Fruit fly (Drosophila melanogaster) whole organism, embryonic: ENCODE measurements around the gene CG33258.

Experiments
- Ada2b ChIP-seq: fragments of 200-800 bp; sonication (Bioruptor generic); IDR thresholded peaks from 2 replicates; pipeline ENCODE4 v1.3.6; 2022; ENCODE audit warnings: missing biosample characterization, missing genetic modification characterization
- Aef1 ChIP-seq: fragments of 200-800 bp; sonication (Bioruptor generic); IDR thresholded peaks from 3 replicates; pipeline ENCODE4 v1.3.6; 2022; ENCODE audit warnings: missing biosample characterization, missing genetic modification characterization
- Atf6 ChIP-seq: fragments of 200-800 bp; sonication (Bioruptor generic); IDR thresholded peaks from 2 replicates; pipeline ENCODE4 v1.3.6; 2022; ENCODE audit warnings: missing biosample characterization, missing genetic modification characterization
- CG10321 ChIP-seq: fragments of 200-800 bp; sonication (Bioruptor generic); IDR thresholded peaks from 2 replicates; pipeline ENCODE4 v1.3.6; 2022; ENCODE audit warnings: missing biosample characterization, missing genetic modification characterization
- CG10366 ChIP-seq: fragments of 200-800 bp; sonication (Bioruptor generic); IDR thresholded peaks from 2 replicates; pipeline ENCODE4 v1.3.6; 2022; ENCODE audit warnings: missing biosample characterization, missing genetic modification characterization
- CG10462 ChIP-seq: fragments of 200-800 bp; sonication (Bioruptor generic); optimal IDR thresholded peaks from 2 replicates; lab custom pipeline; 2016; ENCODE audit warnings: missing biosample characterization, missing genetic modification characterization
- CG10959 ChIP-seq: fragments of 200-800 bp; sonication (Bioruptor generic); IDR thresholded peaks from 2 replicates; pipeline ENCODE4 v1.3.6; 2022; ENCODE audit warnings: missing biosample characterization, missing genetic modification characterization
- CG11695 ChIP-seq: fragments of 200-800 bp; sonication (Bioruptor generic); IDR thresholded peaks from 3 replicates; pipeline ENCODE4 v1.3.6; 2022; ENCODE audit warnings: missing biosample characterization, missing genetic modification characterization
- CG12659 ChIP-seq: fragments of 200-800 bp; sonication (Bioruptor generic); optimal IDR thresholded peaks from 3 replicates; lab custom pipeline; 2017; ENCODE audit warnings: mild to moderate bottlenecking, missing biosample characterization, missing genetic modification reagents, missing genetic modification characterization
- CG13775 ChIP-seq: fragments of 200-800 bp; sonication (Bioruptor generic); optimal IDR thresholded peaks from 3 replicates; lab custom pipeline; 2017; ENCODE audit warnings: missing biosample characterization, mild to moderate bottlenecking, missing genetic modification characterization
- CG14860 ChIP-seq: fragments of 200-800 bp; sonication (Bioruptor generic); IDR thresholded peaks from 3 replicates; pipeline ENCODE4 v1.3.6; 2022; ENCODE audit warnings: missing biosample characterization, missing genetic modification characterization; ENCODE audit not compliant: partially characterized antibody
- CG18262 ChIP-seq: fragments of 200-800 bp; optimal IDR thresholded peaks from 3 replicates; lab custom pipeline; 2019; ENCODE audit warnings: missing biosample characterization, mild to moderate bottlenecking, missing genetic modification characterization, moderate library complexity
- CG1832 ChIP-seq: fragments of 200-800 bp; sonication (Bioruptor generic); optimal IDR thresholded peaks from 2 replicates; lab custom pipeline; 2017; ENCODE audit warnings: missing biosample characterization, mild to moderate bottlenecking, missing genetic modification characterization, inconsistent platforms
- CG30020 ChIP-seq: fragments of 200-800 bp; optimal IDR thresholded peaks from 2 replicates; lab custom pipeline; 2019; ENCODE audit warnings: missing biosample characterization, mild to moderate bottlenecking, missing genetic modification characterization, moderate library complexity
- CG3163 ChIP-seq: fragments of 200-800 bp; sonication (Bioruptor generic); optimal IDR thresholded peaks from 3 replicates; lab custom pipeline; 2016; ENCODE audit warnings: missing biosample characterization, missing genetic modification characterization
- CG4424 ChIP-seq: fragments of 200-800 bp; sonication (Bioruptor generic); optimal IDR thresholded peaks from 3 replicates; lab custom pipeline; 2016; ENCODE audit warnings: missing biosample characterization, missing genetic modification characterization
- CG4820 ChIP-seq: fragments of 200-800 bp; sonication (Bioruptor generic); optimal IDR thresholded peaks from 3 replicates; lab custom pipeline; 2016; ENCODE audit warnings: missing biosample characterization, missing genetic modification characterization
- CG7786 ChIP-seq: fragments of 200-800 bp; sonication (Bioruptor generic); optimal IDR thresholded peaks from 2 replicates; lab custom pipeline; 2016; ENCODE audit warnings: missing biosample characterization, missing genetic modification characterization
- CG8388 ChIP-seq: fragments of 200-800 bp; sonication (Bioruptor generic); optimal IDR thresholded peaks from 2 replicates; lab custom pipeline; 2019; ENCODE audit warnings: missing biosample characterization, mild to moderate bottlenecking, missing genetic modification characterization, moderate library complexity
- Doc3 ChIP-seq: fragments of 200-800 bp; sonication (Bioruptor generic); IDR thresholded peaks from 3 replicates; pipeline ENCODE4 v1.3.6; 2022; ENCODE audit warnings: missing biosample characterization, missing genetic modification characterization; ENCODE audit not compliant: partially characterized antibody
- HLH54F ChIP-seq: fragments of 200-800 bp; sonication (Bioruptor generic); optimal IDR thresholded peaks from 3 replicates; lab custom pipeline; 2016; ENCODE audit warnings: missing biosample characterization, missing genetic modification characterization
- HmgD ChIP-seq: fragments of 200-800 bp; sonication (Bioruptor generic); optimal IDR thresholded peaks from 3 replicates; lab custom pipeline; 2016; ENCODE audit warnings: missing biosample characterization, missing genetic modification characterization
- Hmr ChIP-seq: fragments of 200-800 bp; sonication (Bioruptor generic); optimal IDR thresholded peaks from 3 replicates; lab custom pipeline; 2017; ENCODE audit warnings: mild to moderate bottlenecking, missing biosample characterization, missing genetic modification reagents, missing genetic modification characterization
- Hr39 ChIP-seq: fragments of >200 bp; optimal IDR thresholded peaks from 2 replicates; lab custom pipeline; 2017
- Hsf ChIP-seq: fragments of 200-800 bp; sonication (Bioruptor generic); optimal IDR thresholded peaks from 3 replicates; lab custom pipeline; 2016; ENCODE audit warnings: missing biosample characterization, missing genetic modification characterization
- Jarid2 ChIP-seq: fragments of 200-800 bp; sonication (Bioruptor generic); optimal IDR thresholded peaks from 3 replicates; lab custom pipeline; 2017; ENCODE audit warnings: mild to moderate bottlenecking, missing biosample characterization, missing genetic modification reagents, missing genetic modification characterization
- MESR4 ChIP-seq: fragments of 200-800 bp; sonication (Bioruptor generic); optimal IDR thresholded peaks from 2 replicates; lab custom pipeline; 2018; ENCODE audit warnings: missing biosample characterization, mild to moderate bottlenecking, missing genetic modification characterization, moderate library complexity
- Mad ChIP-seq: fragments of 200-800 bp; sonication (Bioruptor generic); optimal IDR thresholded peaks from 2 replicates; lab custom pipeline; 2016; ENCODE audit warnings: missing biosample characterization, missing genetic modification characterization
- Nf-YC ChIP-seq: fragments of 200-800 bp; optimal IDR thresholded peaks from 3 replicates; lab custom pipeline; 2019; ENCODE audit warnings: missing biosample characterization, mild to moderate bottlenecking, missing genetic modification characterization, moderate library complexity
- Ssrp ChIP-seq: fragments of 200-800 bp; sonication (Bioruptor generic); optimal IDR thresholded peaks from 2 replicates; lab custom pipeline; 2018; ENCODE audit warnings: missing biosample characterization, mild to moderate bottlenecking, missing genetic modification characterization, moderate library complexity
- Vsx1 ChIP-seq: fragments of 200-800 bp; sonication (Bioruptor generic); optimal IDR thresholded peaks from 2 replicates; lab custom pipeline; 2017; ENCODE audit warnings: missing biosample characterization, mild to moderate bottlenecking, missing genetic modification characterization, missing genetic modification reagents
- az2 ChIP-seq: fragments of 200-800 bp; sonication (Bioruptor generic); optimal IDR thresholded peaks from 3 replicates; lab custom pipeline; 2016; ENCODE audit warnings: missing biosample characterization, missing genetic modification characterization
- crol ChIP-seq: fragments of 200-800 bp; sonication (Bioruptor generic); IDR thresholded peaks from 2 replicates; pipeline ENCODE4 v1.3.6; 2022; ENCODE audit warnings: missing biosample characterization, missing genetic modification characterization
- da ChIP-seq: fragments of 200-800 bp; sonication (Bioruptor generic); optimal IDR thresholded peaks from 2 replicates; lab custom pipeline; 2016; ENCODE audit warnings: missing biosample characterization, missing genetic modification characterization
- dimm ChIP-seq: fragments of 200-800 bp; sonication (Bioruptor generic); IDR thresholded peaks from 2 replicates; pipeline ENCODE4 v1.3.6; 2022; ENCODE audit warnings: missing biosample characterization, missing genetic modification characterization
- ems ChIP-seq: fragments of 200-800 bp; sonication (Bioruptor generic); optimal IDR thresholded peaks from 3 replicates; lab custom pipeline; 2016; ENCODE audit warnings: missing biosample characterization, missing genetic modification characterization
- fd64A ChIP-seq: fragments of 200-800 bp; sonication (Bioruptor generic); optimal IDR thresholded peaks from 3 replicates; lab custom pipeline; 2018; ENCODE audit warnings: missing biosample characterization, mild to moderate bottlenecking, missing genetic modification characterization
- fd96Cb ChIP-seq: fragments of 200-800 bp; sonication (Bioruptor generic); optimal IDR thresholded peaks from 2 replicates; lab custom pipeline; 2018; ENCODE audit warnings: missing biosample characterization, mild to moderate bottlenecking, missing genetic modification characterization, moderate library complexity
- ftz-f1 ChIP-seq: fragments of 200-800 bp; sonication (Bioruptor generic); optimal IDR thresholded peaks from 2 replicates; lab custom pipeline; 2016; ENCODE audit warnings: missing biosample characterization, missing genetic modification characterization
- fu2 ChIP-seq: fragments of 200-800 bp; sonication (Bioruptor generic); optimal IDR thresholded peaks from 2 replicates; lab custom pipeline; 2016; ENCODE audit warnings: missing biosample characterization, missing genetic modification characterization
- gce ChIP-seq: fragments of 200-800 bp; sonication (Bioruptor generic); IDR thresholded peaks from 3 replicates; pipeline ENCODE4 v1.3.6; 2022; ENCODE audit warnings: missing biosample characterization, missing genetic modification characterization
- gcm ChIP-seq: fragments of 200-800 bp; sonication (Bioruptor generic); optimal IDR thresholded peaks from 2 replicates; lab custom pipeline; 2019; ENCODE audit warnings: missing biosample characterization, mild to moderate bottlenecking, missing genetic modification characterization, moderate library complexity
- gro ChIP-seq: fragments of 200-800 bp; sonication (Bioruptor generic); optimal IDR thresholded peaks from 2 replicates; lab custom pipeline; 2016; ENCODE audit warnings: missing biosample characterization, missing genetic modification characterization
- kah ChIP-seq: fragments of 200-800 bp; sonication (Bioruptor generic); optimal IDR thresholded peaks from 2 replicates; lab custom pipeline; 2018; ENCODE audit warnings: missing biosample characterization, mild to moderate bottlenecking, missing genetic modification characterization
- luna ChIP-seq: fragments of 200-800 bp; sonication (Bioruptor generic); optimal IDR thresholded peaks from 2 replicates; lab custom pipeline; 2016; ENCODE audit warnings: missing biosample characterization, missing genetic modification characterization
- onecut ChIP-seq: fragments of 200-800 bp; sonication (Bioruptor generic); IDR thresholded peaks from 2 replicates; pipeline ENCODE4 v1.3.6; 2022; ENCODE audit warnings: missing biosample characterization, missing genetic modification characterization
- phol ChIP-seq: fragments of 200-800 bp; sonication (Bioruptor generic); optimal IDR thresholded peaks from 3 replicates; lab custom pipeline; 2018; ENCODE audit warnings: missing biosample characterization, mild to moderate bottlenecking, missing genetic modification characterization, moderate library complexity
- pzg ChIP-seq: fragments of 200-800 bp; sonication (Bioruptor generic); optimal IDR thresholded peaks from 3 replicates; lab custom pipeline; 2018; ENCODE audit warnings: missing biosample characterization, mild to moderate bottlenecking, missing genetic modification characterization, moderate library complexity
- tll ChIP-seq, 2 experiments: fragments of 200-800 bp in 1 of 2; fragments of >200 bp in 1 of 2; sonication (Bioruptor generic) in 1 of 2; optimal IDR thresholded peaks; 2 replicates each; lab custom pipeline; 2017 to 2019; ENCODE audit warnings: missing biosample characterization in 2 of 2, missing genetic modification characterization in 2 of 2, mild to moderate bottlenecking in 1 of 2, moderate library complexity in 1 of 2
- twi ChIP-seq: fragments of 200-800 bp; optimal IDR thresholded peaks from 2 replicates; lab custom pipeline; 2019; ENCODE audit warnings: missing biosample characterization, mild to moderate bottlenecking, missing genetic modification characterization, moderate library complexity
- yki ChIP-seq: fragments of >200 bp; optimal IDR thresholded peaks from 3 replicates; lab custom pipeline; 2018

CG33258 gene

dm6 chr3L:16128481-16128972 lies 46.2 kb downstream of the CG33258 start, which contains the start of gene Pgm1 (continued):
- TF ChIP-seq kah (GFP tag; lab: Kevin White, UChicago) (peak; percentile 50), HLH54F (peak; percentile 87), Nf-YC (peak; percentile 69), Doc3 (GFP tag; lab: Robert Waterston, UW) (no peak), CG10366 (peak; percentile 77), CG12659 (GFP tag; lab: Kevin White, UChicago) (peak; percentile 87), Aef1 (GFP tag; lab: Robert Waterston, UW) (peak; percentile 70), tll (GFP tag; optimal IDR thresholded peaks at IDR 0.05; lab: Kevin White, UChicago) (peak in 1 of 2 experiments; percentile 74), CG10321 (GFP tag; lab: Robert Waterston, UW) (no peak), luna (GFP tag; lab: Kevin White, UChicago) (peak; percentile 89), CG3163 (GFP tag; lab: Kevin White, UChicago) (peak; percentile 82), CG30020 (tag; lab: Kevin White, UChicago) (no peak), MESR4 (peak; percentile 42), phol (tag; lab: Kevin White, UChicago) (peak; percentile 79), az2 (GFP tag; lab: Kevin White, UChicago) (peak; percentile 83), dimm (GFP tag; lab: Robert Waterston, UW) (no peak), Hsf (GFP tag; lab: Kevin White, UChicago) (peak; percentile 90), CG10959 (GFP tag; lab: Robert Waterston, UW) (peak; percentile 69), Mad (GFP tag; lab: Kevin White, UChicago) (peak; percentile 86), onecut (GFP tag; lab: Robert Waterston, UW) (peak; percentile 57; the same call in 1 of the 2 replicates), twi (no peak), Hr39 (lab: Kevin White, UChicago) (no peak), CG14860 (GFP tag; lab: Robert Waterston, UW) (no peak), Ada2b (GFP tag; lab: Robert Waterston, UW) (peak; percentile 68), fd96Cb (tag; lab: Kevin White, UChicago) (peak; percentile 73), Ssrp (tag; lab: Kevin White, UChicago) (peak; percentile 65), fu2 (peak; percentile 85), pzg (GFP tag; lab: Kevin White, UChicago) (peak; percentile 31), gcm (GFP tag; lab: Kevin White, UChicago) (peak; percentile 74), Atf6 (GFP tag; lab: Robert Waterston, UW) (peak; percentile 77), CG8388 (GFP tag; lab: Kevin White, UChicago) (peak; percentile 64), CG11695 (peak; percentile 68), CG4424 (GFP tag; lab: Kevin White, UChicago) (peak; percentile 82), HmgD (GFP tag; lab: Kevin White, UChicago) (peak; percentile 95), CG4820 (GFP tag; lab: Kevin White, UChicago) (peak; percentile 74), CG10462 (GFP tag; lab: Kevin White, UChicago) (peak; percentile 68), CG1832 (GFP tag; lab: Kevin White, UChicago) (no peak), yki (lab: Kevin White, UChicago) (no peak), CG13775 (GFP tag; lab: Kevin White, UChicago) (peak; percentile 67), CG7786 (GFP tag; lab: Kevin White, UChicago) (peak; percentile 92), Jarid2 (GFP tag; lab: Kevin White, UChicago) (no peak), ems (GFP tag; lab: Kevin White, UChicago) (peak; percentile 92), crol (GFP tag; lab: Robert Waterston, UW) (no peak), gro (GFP tag; lab: Kevin White, UChicago) (peak; percentile 94), gce (GFP tag; lab: Robert Waterston, UW) (peak; percentile 77; the same call in 2 of the 3 replicates), ftz-f1 (peak; percentile 94), Hmr (GFP tag; lab: Kevin White, UChicago) (peak; percentile 85), da (peak; percentile 83), Vsx1 (GFP tag; lab: Kevin White, UChicago) (peak; percentile 51), fd64A (GFP tag; lab: Kevin White, UChicago) (peak; percentile 69), CG18262 (peak; percentile 76)
